Fruit fly (Drosophila melanogaster) whole organism, embryonic: ENCODE results near the gene CG15506.
A peak's percentile ranks its signal among the peaks of the same experiment; 100 is the strongest.

Experiments
- CG10267 ChIP-seq: fragments of 200-800 bp; sonication (Bioruptor generic); optimal IDR thresholded peaks from 2 replicates; lab custom pipeline; 2018; ENCODE audit warnings: missing biosample characterization, mild to moderate bottlenecking, missing genetic modification characterization, moderate library complexity
- CG10274 ChIP-seq: fragments of 200-800 bp; sonication (Bioruptor generic); optimal IDR thresholded peaks from 3 replicates; lab custom pipeline; 2017; ENCODE audit warnings: missing biosample characterization, mild to moderate bottlenecking, missing genetic modification characterization
- CG10431 ChIP-seq: fragments of 200-800 bp; sonication (Bioruptor generic); optimal IDR thresholded peaks from 3 replicates; lab custom pipeline; 2018; ENCODE audit warnings: missing biosample characterization, mild to moderate bottlenecking, missing genetic modification characterization
- CG11456 ChIP-seq: fragments of 200-800 bp; sonication (Bioruptor generic); IDR thresholded peaks from 3 replicates; pipeline ENCODE4 v1.3.6; 2022; ENCODE audit warnings: missing biosample characterization, missing genetic modification characterization
- CG11504 ChIP-seq: fragments of 200-800 bp; sonication (Bioruptor generic); optimal IDR thresholded peaks from 3 replicates; lab custom pipeline; 2019; ENCODE audit warnings: missing biosample characterization, mild to moderate bottlenecking, missing genetic modification characterization, moderate library complexity
- CG17328 ChIP-seq: fragments of 200-800 bp; sonication (Bioruptor generic); IDR thresholded peaks from 2 replicates; pipeline ENCODE4 v1.3.6; 2022; ENCODE audit warnings: missing biosample characterization, missing genetic modification characterization
- CG2678 ChIP-seq: fragments of 200-800 bp; sonication (Bioruptor generic); optimal IDR thresholded peaks from 3 replicates; lab custom pipeline; 2019; ENCODE audit warnings: missing biosample characterization, mild to moderate bottlenecking, missing genetic modification characterization, moderate library complexity
- CG32532 ChIP-seq: fragments of 200-800 bp; sonication (Bioruptor generic); IDR thresholded peaks from 2 replicates; pipeline ENCODE4 v1.3.6; 2022; ENCODE audit warnings: missing biosample characterization, missing genetic modification characterization
- CG34224 ChIP-seq: fragments of 200-800 bp; sonication (Bioruptor generic); IDR thresholded peaks from 3 replicates; pipeline ENCODE4 v1.3.6; 2022; ENCODE audit warnings: missing biosample characterization, missing genetic modification characterization; ENCODE audit not compliant: partially characterized antibody
- CG4360 ChIP-seq: fragments of 200-800 bp; sonication (Bioruptor generic); IDR thresholded peaks from 2 replicates; pipeline ENCODE4 v1.3.6; 2022; ENCODE audit warnings: missing biosample characterization, missing genetic modification characterization
- CG6765 ChIP-seq: fragments of 200-800 bp; sonication (Bioruptor generic); optimal IDR thresholded peaks from 3 replicates; lab custom pipeline; 2017; ENCODE audit warnings: missing biosample characterization, mild to moderate bottlenecking, missing genetic modification characterization
- CG6791 ChIP-seq: fragments of 200-800 bp; sonication (Bioruptor generic); IDR thresholded peaks from 3 replicates; pipeline ENCODE4 v1.3.6; 2022; ENCODE audit warnings: missing biosample characterization, missing genetic modification characterization; ENCODE audit not compliant: partially characterized antibody
- CG7556 ChIP-seq: fragments of 200-800 bp; sonication (Bioruptor generic); optimal IDR thresholded peaks from 2 replicates; lab custom pipeline; 2017; ENCODE audit warnings: missing biosample characterization, mild to moderate bottlenecking, missing genetic modification characterization
- CG9727 ChIP-seq: fragments of 200-800 bp; sonication (Bioruptor generic); optimal IDR thresholded peaks from 3 replicates; lab custom pipeline; 2017; ENCODE audit warnings: missing biosample characterization, mild to moderate bottlenecking, missing genetic modification characterization
- CoRest ChIP-seq: fragments of 200-800 bp; sonication (Bioruptor generic); optimal IDR thresholded peaks from 3 replicates; lab custom pipeline; 2018; ENCODE audit warnings: missing biosample characterization, mild to moderate bottlenecking, missing genetic modification characterization, moderate library complexity
- CrebB ChIP-seq: fragments of 200-800 bp; sonication (Bioruptor generic); optimal IDR thresholded peaks from 3 replicates; lab custom pipeline; 2018; ENCODE audit warnings: missing biosample characterization, mild to moderate bottlenecking, missing genetic modification characterization
- Dbx ChIP-seq: fragments of 200-800 bp; sonication (Bioruptor generic); IDR thresholded peaks from 3 replicates; pipeline ENCODE4 v1.3.6; 2022; ENCODE audit warnings: missing biosample characterization, missing genetic modification characterization
- Gsc ChIP-seq: fragments of 200-800 bp; sonication (Bioruptor generic); IDR thresholded peaks from 2 replicates; pipeline ENCODE4 v1.3.6; 2022; ENCODE audit warnings: missing biosample characterization, missing genetic modification characterization
- HLH3B ChIP-seq: fragments of 200-800 bp; sonication (Bioruptor generic); IDR thresholded peaks from 2 replicates; pipeline ENCODE4 v1.3.6; 2022; ENCODE audit warnings: missing biosample characterization, missing genetic modification characterization
- Meics ChIP-seq: fragments of 200-800 bp; sonication (Bioruptor generic); optimal IDR thresholded peaks from 2 replicates; lab custom pipeline; 2017; ENCODE audit warnings: missing biosample characterization, mild to moderate bottlenecking, missing genetic modification characterization
- Mrtf ChIP-seq: fragments of 200-800 bp; sonication (Bioruptor generic); IDR thresholded peaks from 3 replicates; pipeline ENCODE4 v1.3.6; 2022; ENCODE audit warnings: missing biosample characterization, missing genetic modification characterization
- NFAT ChIP-seq: fragments of 200-800 bp; sonication (Bioruptor generic); IDR thresholded peaks from 2 replicates; pipeline ENCODE4 v1.3.6; 2022; ENCODE audit warnings: missing biosample characterization, missing genetic modification characterization
- Nf-YB ChIP-seq: fragments of 200-800 bp; sonication (Bioruptor generic); optimal IDR thresholded peaks from 3 replicates; lab custom pipeline; 2019; ENCODE audit warnings: missing biosample characterization, mild to moderate bottlenecking, missing genetic modification characterization, moderate library complexity
- Nf-YC ChIP-seq: fragments of 200-800 bp; optimal IDR thresholded peaks from 3 replicates; lab custom pipeline; 2019; ENCODE audit warnings: missing biosample characterization, mild to moderate bottlenecking, missing genetic modification characterization, moderate library complexity
- Oli ChIP-seq: fragments of 200-800 bp; sonication (Bioruptor generic); optimal IDR thresholded peaks from 2 replicates; lab custom pipeline; 2018; ENCODE audit warnings: missing biosample characterization, mild to moderate bottlenecking, missing genetic modification characterization, moderate library complexity
- Rfx ChIP-seq: fragments of 200-800 bp; sonication (Bioruptor generic); IDR thresholded peaks from 2 replicates; pipeline ENCODE4 v1.3.6; 2022; ENCODE audit warnings: missing biosample characterization, missing genetic modification characterization
- Scr ChIP-seq: fragments of 200-800 bp; sonication (Bioruptor generic); IDR thresholded peaks from 2 replicates; pipeline ENCODE4 v1.3.6; 2022; ENCODE audit warnings: missing biosample characterization, missing genetic modification characterization; ENCODE audit not compliant: partially characterized antibody
- Trl ChIP-seq, 3 experiments: fragments of >200 bp in 2 of 3; fragments of 200-800 bp in 1 of 3; sonication (Bioruptor generic) in 1 of 3; optimal IDR thresholded peaks; 2 replicates in 1 of 3; 3 replicates in 2 of 3; lab custom pipeline; 2016 to 2017; ENCODE audit warnings: missing biosample characterization in 1 of 3, missing genetic modification characterization in 1 of 3
- ase ChIP-seq: fragments of 200-800 bp; sonication (Bioruptor generic); IDR thresholded peaks from 3 replicates; pipeline ENCODE4 v1.3.6; 2022; ENCODE audit warnings: missing biosample characterization, missing genetic modification characterization
- bowl ChIP-seq: fragments of 200-800 bp; sonication (Bioruptor generic); IDR thresholded peaks from 2 replicates; pipeline ENCODE4 v1.3.6; 2022; ENCODE audit warnings: missing biosample characterization, missing genetic modification characterization
- crc ChIP-seq: fragments of 200-800 bp; sonication (Bioruptor generic); optimal IDR thresholded peaks from 2 replicates; lab custom pipeline; 2016; ENCODE audit warnings: missing biosample characterization, missing genetic modification characterization
- dysf ChIP-seq: fragments of 200-800 bp; sonication (Bioruptor generic); IDR thresholded peaks from 3 replicates; pipeline ENCODE4 v1.3.6; 2022; ENCODE audit warnings: missing biosample characterization, missing genetic modification characterization
- fd64A ChIP-seq: fragments of 200-800 bp; sonication (Bioruptor generic); optimal IDR thresholded peaks from 3 replicates; lab custom pipeline; 2018; ENCODE audit warnings: missing biosample characterization, mild to moderate bottlenecking, missing genetic modification characterization
- fu2 ChIP-seq: fragments of 200-800 bp; sonication (Bioruptor generic); optimal IDR thresholded peaks from 2 replicates; lab custom pipeline; 2016; ENCODE audit warnings: missing biosample characterization, missing genetic modification characterization
- gem ChIP-seq: fragments of 200-800 bp; sonication (Bioruptor generic); optimal IDR thresholded peaks from 2 replicates; lab custom pipeline; 2019; ENCODE audit warnings: missing biosample characterization, mild to moderate bottlenecking, missing genetic modification characterization, moderate library complexity
- grau ChIP-seq: fragments of 200-800 bp; optimal IDR thresholded peaks from 3 replicates; lab custom pipeline; 2019; ENCODE audit warnings: missing biosample characterization, mild to moderate bottlenecking, missing genetic modification characterization, moderate library complexity
- gro ChIP-seq: fragments of 200-800 bp; sonication (Bioruptor generic); optimal IDR thresholded peaks from 2 replicates; lab custom pipeline; 2016; ENCODE audit warnings: missing biosample characterization, missing genetic modification characterization
- jing ChIP-seq: fragments of 200-800 bp; sonication (Bioruptor generic); optimal IDR thresholded peaks from 2 replicates; lab custom pipeline; 2018; ENCODE audit warnings: missing biosample characterization, mild to moderate bottlenecking, missing genetic modification characterization
- pnt ChIP-seq: fragments of 200-800 bp; sonication (Bioruptor generic); optimal IDR thresholded peaks from 3 replicates; lab custom pipeline; 2016; ENCODE audit warnings: missing biosample characterization, missing genetic modification characterization
- pros ChIP-seq: fragments of 200-800 bp; sonication (Bioruptor generic); optimal IDR thresholded peaks from 3 replicates; lab custom pipeline; 2019; ENCODE audit warnings: missing biosample characterization, mild to moderate bottlenecking, missing genetic modification characterization, moderate library complexity
- pum ChIP-seq: fragments of 200-800 bp; sonication (Bioruptor generic); optimal IDR thresholded peaks from 2 replicates; lab custom pipeline; 2016; ENCODE audit warnings: missing biosample characterization, missing genetic modification characterization
- repo ChIP-seq: fragments of 200-800 bp; sonication (Bioruptor generic); optimal IDR thresholded peaks from 2 replicates; lab custom pipeline; 2016; ENCODE audit warnings: missing biosample characterization, missing genetic modification characterization
- sd ChIP-seq: fragments of 200-800 bp; sonication (Bioruptor generic); optimal IDR thresholded peaks from 3 replicates; lab custom pipeline; 2018; ENCODE audit warnings: missing biosample characterization, mild to moderate bottlenecking, missing genetic modification characterization, moderate library complexity
- sens ChIP-seq: fragments of 200-800 bp; sonication (Bioruptor generic); peaks from one replicate; lab custom pipeline; 2016; ENCODE audit warnings: missing biosample characterization, missing genetic modification characterization
- sens-2 ChIP-seq: fragments of 200-800 bp; sonication (Bioruptor generic); IDR thresholded peaks from 2 replicates; pipeline ENCODE4 v1.3.6; 2022; ENCODE audit warnings: missing biosample characterization, missing genetic modification characterization
- so ChIP-seq: fragments of 200-800 bp; sonication (Bioruptor generic); IDR thresholded peaks from 3 replicates; pipeline ENCODE4 v1.3.6; 2022; ENCODE audit warnings: missing biosample characterization, missing genetic modification characterization
- tgo ChIP-seq: fragments of 200-800 bp; sonication (Bioruptor generic); IDR thresholded peaks from 3 replicates; pipeline ENCODE4 v1.3.6; 2022; ENCODE audit warnings: missing biosample characterization, missing genetic modification characterization
- vvl ChIP-seq: fragments of 200-800 bp; sonication (Bioruptor generic); IDR thresholded peaks from 2 replicates; pipeline ENCODE4 v1.3.6; 2022; ENCODE audit warnings: missing biosample characterization, missing genetic modification characterization
- wek ChIP-seq: fragments of 200-800 bp; sonication (Bioruptor generic); optimal IDR thresholded peaks from 3 replicates; lab custom pipeline; 2018; ENCODE audit warnings: missing biosample characterization, mild to moderate bottlenecking, missing genetic modification characterization, moderate library complexity

Gene CG15506

dm6 chr3R:29758129-29758733 lies 39.8 kb downstream of the CG15506 start (continued):
- TF ChIP-seq dysf (0 out of 3 replicates have a peak, but pooled peaks have one; percentile 8), Oli (tag; lab: Kevin White, UChicago) (no peak), gro (no peak), CG6791 (no peak), CrebB (no peak), CG11504 (tag; lab: Kevin White, UChicago) (peak; percentile 31), so (no peak), CG11456 (GFP tag; lab: Robert Waterston, UW) (0 out of 3 replicates have a peak, but pooled peaks have one; percentile 17), CG10431 (GFP tag; lab: Kevin White, UChicago) (no peak), CG6765 (no peak), pnt (no peak), CG10267 (no peak), CG17328 (GFP tag; lab: Robert Waterston, UW) (0 out of 2 replicates have a peak, but pooled peaks have one; percentile 35), bowl (GFP tag; lab: Robert Waterston, UW) (no peak), gem (tag; lab: Kevin White, UChicago) (peak; percentile 43), Gsc (GFP tag; lab: Robert Waterston, UW) (no peak), sens (GFP tag; lab: Kevin White, UChicago) (peak; percentile 25), tgo (GFP tag; lab: Robert Waterston, UW) (peak; percentile 25; the same call in 1 of the 3 replicates), HLH3B (GFP tag; lab: Robert Waterston, UW) (peak; percentile 22; the same call in 1 of the 2 replicates)

- no peak for TF ChIP-seq CG10274
- TF ChIP-seq fd64A (GFP tag; lab: Kevin White, UChicago) = no peak
- peak; percentile 69 for TF ChIP-seq Nf-YC
- no peak for TF ChIP-seq repo (GFP tag; lab: Kevin White, UChicago)
- TF ChIP-seq sd (tag; lab: Kevin White, UChicago) = peak; percentile 52
- no peak for TF ChIP-seq pum (GFP tag; lab: Kevin White, UChicago)
- TF ChIP-seq Nf-YB (GFP tag; lab: Kevin White, UChicago) = peak; percentile 59
- TF ChIP-seq sens-2 (GFP tag; lab: Robert Waterston, UW) = no peak
- no peak for TF ChIP-seq jing (GFP tag; lab: Kevin White, UChicago)
- no peak for TF ChIP-seq Dbx
- no peak for TF ChIP-seq ase (GFP tag; lab: Robert Waterston, UW)
Measured at dm6 chr3R:29758734-29759131, 40.3 kb downstream of the CG15506 start.

dm6 chr3R:29760042-29760441 lies 41.6 kb downstream of the CG15506 start:
- TF ChIP-seq CoRest (tag; lab: Kevin White, UChicago) (no peak), gem (tag; lab: Kevin White, UChicago) (peak; percentile 11), crc (GFP tag; lab: Kevin White, UChicago) (no peak), Rfx (peak; percentile 21; the same call in 1 of the 2 replicates), CG2678 (tag; lab: Kevin White, UChicago) (peak; percentile 6), CG34224 (GFP tag; lab: Robert Waterston, UW) (no peak), Trl (optimal IDR thresholded peaks at IDR 0.05; lab: Kevin White, UChicago) (peak; percentile 28 to 57), Trl (GFP tag; optimal IDR thresholded peaks at IDR 0.05; lab: Kevin White, UChicago) (no peak), Mrtf (GFP tag; lab: Robert Waterston, UW) (no peak), CG32532 (GFP tag; lab: Robert Waterston, UW) (peak; percentile 49; the same call in 1 of the 2 replicates), CG4360 (GFP tag; lab: Robert Waterston, UW) (no peak), fu2 (GFP tag; lab: Kevin White, UChicago) (no peak), Meics (GFP tag; lab: Kevin White, UChicago) (peak; percentile 1), wek (GFP tag; lab: Kevin White, UChicago) (no peak), Scr (no peak), grau (peak; percentile 26), CG7556 (no peak), vvl (GFP tag; lab: Robert Waterston, UW) (no peak), CG9727 (no peak), NFAT (GFP tag; lab: Robert Waterston, UW) (0 out of 2 replicates have a peak, but pooled peaks have one; percentile 25), CG11504 (tag; lab: Kevin White, UChicago) (peak; percentile 13), pros (no peak)
